Worm (Caenorhabditis elegans): ENCODE results near the gene srh-33.

DNA sequence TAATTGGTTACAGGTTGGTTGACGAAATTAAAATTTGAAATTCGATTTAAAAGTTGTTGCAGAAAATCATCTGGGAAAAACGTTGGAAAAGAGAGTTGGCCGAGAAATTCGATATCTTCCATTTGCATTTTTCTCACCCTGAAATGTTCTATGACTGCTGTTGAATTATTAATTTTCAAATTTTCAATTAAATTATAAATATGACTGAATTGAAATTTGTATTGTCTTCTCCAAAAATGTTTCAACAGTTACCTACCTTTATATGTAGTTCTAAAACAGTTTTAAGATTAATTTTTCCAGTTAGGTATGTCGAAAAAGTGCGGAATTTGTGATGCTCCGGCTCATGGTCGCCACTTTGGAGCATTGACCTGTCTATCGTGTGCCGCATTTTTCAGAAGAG is 43.6 kb upstream of the srh-33 start, which contains the start of gene nhr-211:
- TF ChIP-seq unc-39 (tag; optimal IDR thresholded peaks at IDR 0.05) (no peak), nhr-237 (tag; optimal IDR thresholded peaks at IDR 0.05) (no peak), ces-1 (GFP tag; optimal IDR thresholded peaks at IDR 0.05) (no peak), ztf-11 (tag; optimal IDR thresholded peaks at IDR 0.05) (no peak), F37D6.2 (tag; optimal IDR thresholded peaks at IDR 0.05) (no peak), nhr-111 (GFP tag; optimal IDR thresholded peaks at IDR 0.05) (no peak), tra-1 (GFP tag; IDR thresholded peaks at IDR 0.05) (no peak), ama-1 (optimal IDR thresholded peaks at IDR 0.05) (no peak), ceh-82 (tag; optimal IDR thresholded peaks at IDR 0.05) (no peak), egl-43 (GFP tag; IDR thresholded peaks at IDR 0.05) (no peak), pha-4 (GFP tag; IDR thresholded peaks at IDR 0.05) (no peak), pha-4 (tag; optimal IDR thresholded peaks at IDR 0.05) (no peak), nhr-77 (tag; optimal IDR thresholded peaks at IDR 0.05) (no peak)
